Fruit fly (Drosophila melanogaster) whole organism, embryonic: ENCODE data around the gene CG14258.
A peak's percentile ranks its signal among the peaks of the same experiment; 100 is the strongest.

ENCODE experiments used
- CG10431 ChIP-seq: fragments of 200-800 bp; sonication (Bioruptor generic); optimal IDR thresholded peaks from 3 replicates; lab custom pipeline; 2018; ENCODE audit warnings: missing biosample characterization, mild to moderate bottlenecking, missing genetic modification characterization
- CG11695 ChIP-seq: fragments of 200-800 bp; sonication (Bioruptor generic); IDR thresholded peaks from 3 replicates; pipeline ENCODE4 v1.3.6; 2022; ENCODE audit warnings: missing biosample characterization, missing genetic modification characterization
- CG12155 ChIP-seq: fragments of 200-800 bp; sonication (Bioruptor generic); optimal IDR thresholded peaks from 3 replicates; lab custom pipeline; 2016; ENCODE audit warnings: missing biosample characterization, missing genetic modification characterization
- CG1233 ChIP-seq: fragments of 200-800 bp; sonication (Bioruptor generic); optimal IDR thresholded peaks from 4 replicates; lab custom pipeline; 2018; ENCODE audit warnings: missing biosample characterization, mild to moderate bottlenecking, missing genetic modification characterization
- CG12769 ChIP-seq: fragments of 200-800 bp; sonication (Bioruptor generic); optimal IDR thresholded peaks from 2 replicates; lab custom pipeline; 2019; ENCODE audit warnings: missing biosample characterization, mild to moderate bottlenecking, missing genetic modification characterization, moderate library complexity
- CG13424 ChIP-seq: fragments of 200-800 bp; sonication (Bioruptor generic); optimal IDR thresholded peaks from 2 replicates; lab custom pipeline; 2019; ENCODE audit warnings: missing biosample characterization, mild to moderate bottlenecking, missing genetic modification characterization, moderate library complexity
- CG15514 ChIP-seq: fragments of 200-800 bp; sonication (Bioruptor generic); optimal IDR thresholded peaks from 3 replicates; lab custom pipeline; 2017; ENCODE audit warnings: missing biosample characterization, missing genetic modification characterization, mild to moderate bottlenecking, moderate library complexity, missing genetic modification reagents
- CG1602 ChIP-seq: fragments of 200-800 bp; sonication (Bioruptor generic); optimal IDR thresholded peaks from 3 replicates; lab custom pipeline; 2016; ENCODE audit warnings: missing biosample characterization, missing genetic modification characterization
- CG1647 ChIP-seq: fragments of 200-800 bp; sonication (Bioruptor generic); optimal IDR thresholded peaks from 3 replicates; lab custom pipeline; 2016; ENCODE audit warnings: missing biosample characterization, missing genetic modification characterization
- CG17186 ChIP-seq: fragments of 200-800 bp; sonication (Bioruptor generic); optimal IDR thresholded peaks from 3 replicates; lab custom pipeline; 2017; ENCODE audit warnings: missing biosample characterization, missing genetic modification reagents, missing genetic modification characterization
- CG17802 ChIP-seq: fragments of 200-800 bp; sonication (Bioruptor generic); optimal IDR thresholded peaks from 2 replicates; lab custom pipeline; 2018; ENCODE audit warnings: missing biosample characterization, mild to moderate bottlenecking, missing genetic modification characterization, moderate library complexity
- CG18764 ChIP-seq: fragments of 200-800 bp; sonication (Bioruptor generic); optimal IDR thresholded peaks from 3 replicates; lab custom pipeline; 2016; ENCODE audit warnings: missing biosample characterization, missing genetic modification characterization
- CG2129 ChIP-seq: fragments of 200-800 bp; sonication (Bioruptor generic); IDR thresholded peaks from 2 replicates; pipeline ENCODE4 v1.3.6; 2022; ENCODE audit warnings: missing biosample characterization, missing genetic modification characterization; ENCODE audit not compliant: partially characterized antibody
- CG2202 ChIP-seq: fragments of 200-800 bp; sonication (Bioruptor generic); optimal IDR thresholded peaks from 2 replicates; lab custom pipeline; 2018; ENCODE audit warnings: missing biosample characterization, mild to moderate bottlenecking, missing genetic modification characterization
- CG2875 ChIP-seq: fragments of 200-800 bp; sonication (Bioruptor generic); optimal IDR thresholded peaks from 2 replicates; lab custom pipeline; 2017; ENCODE audit warnings: missing biosample characterization, mild to moderate bottlenecking, missing genetic modification characterization, missing genetic modification reagents
- CG31365 ChIP-seq: fragments of 200-800 bp; sonication (Bioruptor generic); optimal IDR thresholded peaks from 2 replicates; lab custom pipeline; 2018; ENCODE audit warnings: missing biosample characterization, mild to moderate bottlenecking, missing genetic modification characterization
- CG3838 ChIP-seq: fragments of 200-800 bp; sonication (Bioruptor generic); optimal IDR thresholded peaks from 3 replicates; lab custom pipeline; 2016; ENCODE audit warnings: missing biosample characterization, missing genetic modification characterization
- CG4282 ChIP-seq: fragments of 200-800 bp; sonication (Bioruptor generic); optimal IDR thresholded peaks from 2 replicates; lab custom pipeline; 2016; ENCODE audit warnings: missing biosample characterization, missing genetic modification characterization
- CG4424 ChIP-seq: fragments of 200-800 bp; sonication (Bioruptor generic); optimal IDR thresholded peaks from 3 replicates; lab custom pipeline; 2016; ENCODE audit warnings: missing biosample characterization, missing genetic modification characterization
- CG6813 ChIP-seq: fragments of 200-800 bp; sonication (Bioruptor generic); optimal IDR thresholded peaks from 2 replicates; lab custom pipeline; 2017; ENCODE audit warnings: missing biosample characterization, missing genetic modification characterization, mild to moderate bottlenecking, moderate library complexity, missing genetic modification reagents
- CG6854 ChIP-seq: fragments of 200-800 bp; sonication (Bioruptor generic); optimal IDR thresholded peaks from 3 replicates; lab custom pipeline; 2017; ENCODE audit warnings: missing biosample characterization, mild to moderate bottlenecking, missing genetic modification characterization
- CG9932 ChIP-seq: fragments of 200-800 bp; sonication (Bioruptor generic); IDR thresholded peaks from 2 replicates; pipeline ENCODE4 v1.3.6; 2022; ENCODE audit warnings: missing biosample characterization, missing genetic modification characterization
- Camta ChIP-seq: fragments of 200-800 bp; sonication (Bioruptor generic); optimal IDR thresholded peaks from 2 replicates; lab custom pipeline; 2016; ENCODE audit warnings: missing biosample characterization, missing genetic modification characterization
- D19A ChIP-seq: fragments of 200-800 bp; optimal IDR thresholded peaks from 3 replicates; lab custom pipeline; 2019; ENCODE audit warnings: missing biosample characterization, mild to moderate bottlenecking, missing genetic modification characterization, moderate library complexity
- Dp ChIP-seq: fragments of 200-800 bp; sonication (Bioruptor generic); optimal IDR thresholded peaks from 2 replicates; lab custom pipeline; 2018; ENCODE audit warnings: missing biosample characterization, mild to moderate bottlenecking, missing genetic modification characterization, moderate library complexity
- Fer1 ChIP-seq: fragments of 200-800 bp; sonication (Bioruptor generic); optimal IDR thresholded peaks from 2 replicates; lab custom pipeline; 2017; ENCODE audit warnings: missing biosample characterization, mild to moderate bottlenecking, missing genetic modification characterization
- Hey ChIP-seq: fragments of 200-800 bp; sonication (Bioruptor generic); optimal IDR thresholded peaks from 3 replicates; lab custom pipeline; 2018; ENCODE audit warnings: missing biosample characterization, mild to moderate bottlenecking, missing genetic modification characterization
- Meics ChIP-seq: fragments of 200-800 bp; sonication (Bioruptor generic); optimal IDR thresholded peaks from 2 replicates; lab custom pipeline; 2017; ENCODE audit warnings: missing biosample characterization, mild to moderate bottlenecking, missing genetic modification characterization
- Mrtf ChIP-seq: fragments of 200-800 bp; sonication (Bioruptor generic); IDR thresholded peaks from 3 replicates; pipeline ENCODE4 v1.3.6; 2022; ENCODE audit warnings: missing biosample characterization, missing genetic modification characterization
- NFAT ChIP-seq: fragments of 200-800 bp; sonication (Bioruptor generic); IDR thresholded peaks from 2 replicates; pipeline ENCODE4 v1.3.6; 2022; ENCODE audit warnings: missing biosample characterization, missing genetic modification characterization
- Pdp1 ChIP-seq, 2 experiments: fragments of 200-800 bp; sonication (Bioruptor generic); optimal IDR thresholded peaks; 3 replicates each; lab custom pipeline; 2016; ENCODE audit warnings: missing biosample characterization in 2 of 2, missing genetic modification characterization in 2 of 2, mild to moderate bottlenecking in 1 of 2, moderate library complexity in 1 of 2
- Sox102F ChIP-seq: fragments of 200-800 bp; sonication (Bioruptor generic); optimal IDR thresholded peaks from 2 replicates; lab custom pipeline; 2018; ENCODE audit warnings: missing biosample characterization, mild to moderate bottlenecking, missing genetic modification characterization, moderate library complexity
- Trl ChIP-seq, 3 experiments: fragments of >200 bp in 2 of 3; fragments of 200-800 bp in 1 of 3; sonication (Bioruptor generic) in 1 of 3; optimal IDR thresholded peaks; 2 replicates in 1 of 3; 3 replicates in 2 of 3; lab custom pipeline; 2016 to 2017; ENCODE audit warnings: missing biosample characterization in 1 of 3, missing genetic modification characterization in 1 of 3
- YL-1 ChIP-seq: fragments of 200-800 bp; sonication (Bioruptor generic); optimal IDR thresholded peaks from 3 replicates; lab custom pipeline; 2017; ENCODE audit warnings: missing biosample characterization, mild to moderate bottlenecking, missing genetic modification characterization
- ara ChIP-seq: fragments of 200-800 bp; sonication (Bioruptor generic); IDR thresholded peaks from 2 replicates; pipeline ENCODE4 v1.3.6; 2022; ENCODE audit warnings: missing biosample characterization, missing genetic modification characterization
- cwo ChIP-seq: fragments of 200-800 bp; sonication (Bioruptor generic); optimal IDR thresholded peaks from 3 replicates; lab custom pipeline; 2017; ENCODE audit warnings: missing biosample characterization, missing genetic modification characterization, mild to moderate bottlenecking, moderate library complexity, missing genetic modification reagents
- kni ChIP-seq: fragments of 200-800 bp; sonication (Bioruptor generic); optimal IDR thresholded peaks from 3 replicates; lab custom pipeline; 2017; ENCODE audit warnings: mild to moderate bottlenecking, missing biosample characterization, missing genetic modification reagents, missing genetic modification characterization
- maf-S ChIP-seq: fragments of 200-800 bp; sonication (Bioruptor generic); optimal IDR thresholded peaks from 2 replicates; lab custom pipeline; 2016; ENCODE audit warnings: missing biosample characterization, missing genetic modification characterization
- mirr ChIP-seq: fragments of 200-800 bp; sonication (Bioruptor generic); optimal IDR thresholded peaks from 3 replicates; lab custom pipeline; 2018; ENCODE audit warnings: missing biosample characterization, mild to moderate bottlenecking, missing genetic modification characterization
- odd ChIP-seq: fragments of 200-800 bp; sonication (Bioruptor generic); optimal IDR thresholded peaks from 2 replicates; lab custom pipeline; 2017; ENCODE audit warnings: missing biosample characterization, mild to moderate bottlenecking, missing genetic modification characterization
- pan ChIP-seq, 4 experiments: fragments of >200 bp in 3 of 4; fragments of 200-800 bp in 1 of 4; sonication (Bioruptor generic) in 1 of 4; optimal IDR thresholded peaks in 3 of 4; IDR thresholded peaks in 1 of 4; 2 replicates each; pipeline versions ENCODE4 v1.3.6 to Lab custom; 2017 to 2022; ENCODE audit warnings: missing biosample characterization in 2 of 4, missing genetic modification characterization in 2 of 4, mixed read lengths in 1 of 4
- slbo ChIP-seq: fragments of 200-800 bp; sonication (Bioruptor generic); IDR thresholded peaks from 2 replicates; pipeline ENCODE4 v1.3.6; 2022; ENCODE audit warnings: missing biosample characterization, missing genetic modification characterization
- sob ChIP-seq: fragments of 200-800 bp; sonication (Bioruptor generic); IDR thresholded peaks from 2 replicates; pipeline ENCODE4 v1.3.6; 2022; ENCODE audit warnings: missing biosample characterization, missing genetic modification characterization
- tap ChIP-seq: fragments of 200-800 bp; optimal IDR thresholded peaks from 3 replicates; lab custom pipeline; 2019; ENCODE audit warnings: missing biosample characterization, mild to moderate bottlenecking, missing genetic modification characterization, moderate library complexity
- tna ChIP-seq: fragments of 200-800 bp; sonication (Bioruptor generic); IDR thresholded peaks from 2 replicates; pipeline ENCODE4 v1.3.6; 2022; ENCODE audit warnings: missing biosample characterization, missing genetic modification characterization; ENCODE audit not compliant: partially characterized antibody

CG14258 gene

DNA sequence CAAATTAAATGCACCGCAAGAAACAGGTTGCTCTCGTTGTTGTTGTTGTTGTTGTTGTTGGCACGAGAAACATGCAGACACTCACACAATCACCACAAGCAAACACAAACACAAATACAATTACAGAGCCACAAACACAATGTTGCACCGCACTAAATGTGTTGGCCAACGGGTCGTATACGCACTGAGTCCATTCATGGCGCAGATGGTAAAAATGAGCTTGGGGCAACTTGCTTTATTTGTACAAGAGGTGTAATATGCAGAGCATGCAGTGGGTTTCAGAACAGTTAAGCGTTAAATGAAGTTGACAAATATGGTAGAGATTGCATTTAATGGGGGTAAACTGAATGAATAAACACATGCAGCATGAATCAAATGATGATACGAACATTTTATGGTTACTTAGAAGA, 45.0 kb downstream of the CG14258 start (continued):
- TF ChIP-seq CG31365: peak; percentile 1
- peak; percentile 1 for TF ChIP-seq CG18764
- no peak for TF ChIP-seq CG12155 (GFP tag; lab: Kevin White, UChicago)
- TF ChIP-seq CG1602: peak; percentile 16
- peak; percentile 53 for TF ChIP-seq CG17186 (GFP tag; lab: Kevin White, UChicago)
- peak; percentile 22 for TF ChIP-seq CG3838
- peak; percentile 24 for TF ChIP-seq CG10431 (GFP tag; lab: Kevin White, UChicago)
- TF ChIP-seq CG2202: peak; percentile 34
- TF ChIP-seq Fer1 (GFP tag; lab: Kevin White, UChicago): peak; percentile 25
- no peak for TF ChIP-seq tna
- TF ChIP-seq YL-1 (GFP tag; lab: Kevin White, UChicago): peak; percentile 27
- TF ChIP-seq CG13424: peak; percentile 24
- peak; percentile 45 for TF ChIP-seq CG12769
- peak; percentile 36 for TF ChIP-seq CG6813 (GFP tag; lab: Kevin White, UChicago)
- peak; percentile 6 for TF ChIP-seq Camta
- TF ChIP-seq CG4424 (GFP tag; lab: Kevin White, UChicago): no peak
- no peak for TF ChIP-seq Meics (GFP tag; lab: Kevin White, UChicago)
- no peak for TF ChIP-seq CG1647 (GFP tag; lab: Kevin White, UChicago)
- no peak for TF ChIP-seq CG1233 (GFP tag; lab: Kevin White, UChicago)
- TF ChIP-seq Hey (tag; lab: Kevin White, UChicago): peak; percentile 1
- no peak for TF ChIP-seq Dp (GFP tag; lab: Kevin White, UChicago)
- TF ChIP-seq CG17802 (tag; lab: Kevin White, UChicago): peak; percentile 6
- TF ChIP-seq Mrtf (GFP tag; lab: Robert Waterston, UW): no peak
- peak; percentile 78 for TF ChIP-seq CG2875 (GFP tag; lab: Kevin White, UChicago)
- TF ChIP-seq kni: peak; percentile 84
- TF ChIP-seq odd (GFP tag; lab: Kevin White, UChicago): peak; percentile 63
- no peak for TF ChIP-seq NFAT (GFP tag; lab: Robert Waterston, UW)
- no peak for TF ChIP-seq CG4282 (GFP tag; lab: Kevin White, UChicago)
- TF ChIP-seq Sox102F (GFP tag; lab: Kevin White, UChicago): peak; percentile 45
- no peak for TF ChIP-seq Trl (optimal IDR thresholded peaks at IDR 0.05; lab: Kevin White, UChicago)
- TF ChIP-seq Trl (GFP tag; optimal IDR thresholded peaks at IDR 0.05; lab: Kevin White, UChicago): peak; percentile 53
- peak; percentile 42 for TF ChIP-seq D19A (tag; lab: Kevin White, UChicago)

dm6 chr3R:27138700-27139099, 45.8 kb downstream of the CG14258 start:
- TF ChIP-seq tap (no peak), maf-S (GFP tag; lab: Kevin White, UChicago) (no peak), CG9932 (GFP tag; lab: Robert Waterston, UW) (no peak), pan (optimal IDR thresholded peaks at IDR 0.05; lab: Kevin White, UChicago) (no peak), pan (GFP tag; optimal IDR thresholded peaks at IDR 0.05 in 1 of 2, IDR thresholded peaks at IDR 0.05 in 1 of 2) (no peak), slbo (GFP tag; lab: Robert Waterston, UW) (no peak), CG11695 (GFP tag; lab: Robert Waterston, UW) (no peak), CG6813 (GFP tag; lab: Kevin White, UChicago) (no peak), cwo (GFP tag; lab: Kevin White, UChicago) (no peak), ara (no peak), CG15514 (no peak), CG6854 (GFP tag; lab: Kevin White, UChicago) (no peak), Pdp1 (GFP tag; optimal IDR thresholded peaks at IDR 0.05; lab: Kevin White, UChicago) (no peak), mirr (no peak), sob (GFP tag; lab: Robert Waterston, UW) (no peak), CG2129 (no peak), odd (GFP tag; lab: Kevin White, UChicago) (no peak)
